Worm (Caenorhabditis elegans) whole organism, late embryonic: ENCODE data around the gene clhm-1.

Experiments
- T23F11.4 ChIP-seq: fragments of 200-800 bp; sonication (Bioruptor generic); optimal IDR thresholded peaks from 2 replicates; lab custom pipeline; 2018; ENCODE audit warnings: mild to moderate bottlenecking, missing genetic modification characterization, missing compliant biosample characterization
- nfya-1 ChIP-seq: sonication (generic microtip); optimal IDR thresholded peaks from 2 replicates; lab custom pipeline; 2017; ENCODE audit warnings: missing genetic modification characterization, mild to moderate bottlenecking, missing compliant biosample characterization, antibody characterized with exemption, moderate library complexity
- pha-4 ChIP-seq: fragments of 150-350 bp; optimal IDR thresholded peaks from 2 replicates; lab custom pipeline; 2018; ENCODE audit warnings: missing biosample characterization, missing genetic modification reagents, missing genetic modification characterization
- unc-55 ChIP-seq: sonication (generic microtip); optimal IDR thresholded peaks from 2 replicates; lab custom pipeline; 2017; ENCODE audit warnings: missing biosample characterization, missing genetic modification reagents, missing genetic modification characterization

DNA sequence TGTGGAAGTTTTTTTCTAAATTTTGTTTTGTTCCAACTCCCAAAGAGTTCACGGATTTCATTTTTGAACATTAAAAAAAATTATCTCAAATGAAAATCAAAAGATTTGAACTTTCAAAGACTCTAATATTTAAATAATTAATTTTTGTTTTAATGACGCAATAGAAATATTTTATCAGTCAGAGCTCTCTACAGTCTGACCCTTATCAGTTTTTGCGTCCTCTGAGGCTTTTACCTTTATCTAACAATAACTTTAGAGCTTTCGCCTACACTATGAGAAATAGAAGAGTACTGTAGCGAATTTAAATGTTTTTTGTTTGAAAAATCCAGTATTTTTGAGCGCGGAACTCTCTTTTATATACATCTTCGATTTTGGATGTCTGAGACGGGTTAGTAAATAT is 48.1 kb upstream of the clhm-1 start, which contains the start of gene B0252.5:
- no peak for TF ChIP-seq pha-4 (tag; lab: Kevin White, UChicago)
- TF ChIP-seq T23F11.4 (GFP tag; lab: Kevin White, UChicago) = no peak
- no peak for TF ChIP-seq unc-55 (GFP tag; lab: Kevin White, UChicago)
- TF ChIP-seq nfya-1 (tag; lab: Kevin White, UChicago) = no peak
